Worm (Caenorhabditis elegans) whole organism, dauer: Measurements from ENCODE around the gene Y67A10A.3.
"Not testable (repeated sequence)": the region's sequence is repeated elsewhere in the genome, so short reads cannot be mapped to it uniquely, and the experiment has no call there.

ENCODE experiments used
- unc-62 ChIP-seq: sonication (generic microtip); optimal IDR thresholded peaks from 2 replicates; lab custom pipeline; 2017; ENCODE audit warnings: missing biosample characterization, missing genetic modification reagents, missing genetic modification characterization

The Y67A10A.3 gene

DNA sequence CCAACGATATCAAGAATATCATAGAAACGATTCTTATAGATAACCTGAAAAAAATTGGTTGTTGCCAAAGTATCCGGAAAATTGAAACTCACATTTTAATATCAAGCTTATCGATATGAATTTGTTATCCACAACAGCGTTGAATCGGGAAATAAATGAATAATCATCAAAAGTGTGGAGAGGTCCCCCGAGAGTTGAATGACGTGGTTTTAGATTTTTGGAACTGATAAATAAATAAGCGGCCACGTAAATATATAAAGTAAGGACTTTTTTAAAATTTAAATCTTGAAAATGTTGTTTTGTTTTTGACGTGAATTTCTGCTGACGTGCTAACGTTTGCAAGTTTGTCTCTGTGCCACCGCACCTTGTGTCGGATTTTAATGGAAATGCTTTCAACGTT, at the start of gene Y67A10A.3:
TSS of gene Y67A10A.3 (minus strand) at position 101 of the 400 bp plus-strand sequence.
- TF ChIP-seq unc-62 (GFP tag; lab: Kevin White, UChicago), result no peak

ce11 chrIV:14383474-14383873, 49.2 kb upstream of the Y67A10A.3 start, which contains the start of gene paqr-3:
TSS of gene paqr-3 (minus strand) at chrIV:14383683.
- no peak for TF ChIP-seq unc-62 (GFP tag; lab: Kevin White, UChicago)

DNA sequence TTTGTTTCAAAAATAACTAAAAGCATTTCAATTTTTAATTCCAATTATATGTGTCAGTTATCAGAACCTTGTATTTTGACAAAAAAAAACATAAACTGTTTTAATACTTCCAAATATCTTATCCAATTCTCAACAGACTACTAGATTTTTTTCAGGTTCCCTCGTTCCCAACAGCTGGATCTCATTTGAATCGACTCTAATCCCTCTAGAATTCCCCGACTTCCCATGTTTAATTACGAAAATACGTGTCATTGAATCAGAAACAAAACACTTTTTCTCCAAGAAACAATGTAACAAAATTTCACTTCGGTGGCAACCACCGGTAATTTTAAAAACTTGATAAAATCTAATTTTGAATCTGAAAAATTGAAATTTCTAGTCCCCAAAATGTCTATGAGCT, 44.9 kb upstream of the Y67A10A.3 start:
- no peak for TF ChIP-seq unc-62 (GFP tag; lab: Kevin White, UChicago)

DNA sequence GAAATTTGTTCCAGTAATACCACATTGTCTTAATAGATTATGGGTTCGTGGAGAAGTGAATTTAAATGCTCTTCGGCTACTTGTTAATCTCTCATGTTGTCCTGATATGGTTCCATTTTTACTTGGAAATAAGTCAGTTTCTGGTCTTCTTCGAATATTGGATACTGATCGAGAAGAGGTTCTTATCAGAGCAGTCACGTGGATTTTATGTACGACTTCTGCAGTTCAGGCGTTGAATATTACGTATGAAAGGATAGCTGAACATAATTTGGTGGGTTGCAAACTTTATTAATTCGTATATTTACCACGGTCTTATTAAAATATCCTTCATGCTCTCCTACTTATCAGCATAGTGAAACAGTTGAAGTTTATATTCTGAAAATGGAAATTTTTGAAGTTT, 43.6 kb upstream of the Y67A10A.3 start:
- TF ChIP-seq unc-62 (GFP tag; lab: Kevin White, UChicago), result no peak

DNA sequence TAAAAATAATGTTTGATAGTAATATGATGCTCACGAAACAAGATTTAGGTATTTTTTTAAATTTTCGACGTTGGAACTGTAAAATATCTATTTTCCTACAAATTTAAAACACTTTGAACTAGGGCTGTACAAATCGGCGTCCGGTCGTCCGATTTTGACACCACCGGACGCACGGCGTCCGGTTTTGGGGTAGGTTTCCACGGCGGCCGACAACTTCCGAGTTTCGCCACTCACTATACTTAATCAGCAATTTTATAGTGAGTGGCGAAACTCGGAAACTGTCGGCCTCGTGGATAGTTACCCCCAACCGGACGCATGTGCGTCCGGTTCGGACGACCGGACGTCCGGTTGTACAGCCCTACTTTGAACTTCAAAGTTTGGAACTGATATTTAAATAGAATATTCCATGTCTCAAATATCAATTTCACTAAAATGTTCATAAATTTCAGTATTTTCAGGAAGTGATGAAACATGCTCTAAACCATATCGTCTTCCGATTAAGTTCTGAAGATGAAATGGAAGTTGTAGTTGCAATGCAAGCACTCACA, 43.1 kb upstream of the Y67A10A.3 start:
- no peak for TF ChIP-seq unc-62 (GFP tag; lab: Kevin White, UChicago)

ce11 chrIV:14373814-14374213, 39.6 kb upstream of the Y67A10A.3 start, which contains the start of gene Y67A10A.7:
TSS of gene Y67A10A.7 (plus strand) at chrIV:14374114.
- not testable (repeated sequence) for TF ChIP-seq unc-62 (GFP tag; lab: Kevin White, UChicago)

DNA sequence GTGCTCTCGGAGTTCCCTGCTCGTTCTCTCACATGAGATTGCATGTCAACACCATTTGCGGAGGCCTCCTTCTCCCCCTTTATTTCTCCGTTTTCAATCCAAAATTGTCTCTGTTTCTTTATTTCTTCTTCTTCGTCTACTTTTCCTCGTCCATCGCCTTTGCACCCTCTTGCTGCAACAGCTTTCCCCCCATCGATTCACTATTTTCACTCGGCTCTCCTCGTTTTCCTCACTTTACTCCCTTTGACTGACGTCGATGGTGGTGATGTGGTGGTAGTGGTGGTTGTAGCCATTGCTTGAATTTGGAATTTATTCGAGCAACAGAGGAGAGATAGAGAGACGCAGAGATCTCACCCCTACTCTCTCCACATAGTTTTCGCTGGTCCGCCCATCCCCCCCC, 37.4 kb upstream of the Y67A10A.3 start:
- no peak for TF ChIP-seq unc-62 (GFP tag; lab: Kevin White, UChicago)

- no peak for TF ChIP-seq unc-62 (GFP tag; lab: Kevin White, UChicago)
These were observed 31.6 kb upstream of the Y67A10A.3 start for ce11 chrIV:14365837-14366378.

- no peak for TF ChIP-seq unc-62 (GFP tag; lab: Kevin White, UChicago)
These were observed 26.9 kb upstream of the Y67A10A.3 start, which contains the start of gene ssu-2 for ce11 chrIV:14361189-14361588. TSS of gene ssu-2 (plus strand) at chrIV:14361247.

DNA sequence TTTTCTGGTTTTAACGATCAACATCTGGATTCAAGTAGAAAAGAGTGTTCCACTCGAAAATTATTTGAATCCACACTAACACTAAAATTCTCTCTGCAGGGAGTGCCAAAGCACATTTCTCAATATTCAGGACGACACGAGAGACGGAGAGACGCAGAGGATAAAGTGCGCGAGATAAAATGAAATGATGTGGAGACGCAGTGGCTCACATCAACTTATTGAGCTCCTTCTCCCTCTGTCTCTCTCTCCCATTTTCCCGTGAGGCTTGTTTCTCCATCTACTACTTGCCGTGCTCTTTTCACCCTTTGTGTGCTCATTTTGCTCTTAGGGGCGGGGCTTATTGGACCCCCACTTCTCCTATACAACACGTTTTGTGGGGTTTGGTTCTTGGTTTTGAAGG, 21.9 kb upstream of the Y67A10A.3 start:
- TF ChIP-seq unc-62 (GFP tag; lab: Kevin White, UChicago), result no peak

DNA sequence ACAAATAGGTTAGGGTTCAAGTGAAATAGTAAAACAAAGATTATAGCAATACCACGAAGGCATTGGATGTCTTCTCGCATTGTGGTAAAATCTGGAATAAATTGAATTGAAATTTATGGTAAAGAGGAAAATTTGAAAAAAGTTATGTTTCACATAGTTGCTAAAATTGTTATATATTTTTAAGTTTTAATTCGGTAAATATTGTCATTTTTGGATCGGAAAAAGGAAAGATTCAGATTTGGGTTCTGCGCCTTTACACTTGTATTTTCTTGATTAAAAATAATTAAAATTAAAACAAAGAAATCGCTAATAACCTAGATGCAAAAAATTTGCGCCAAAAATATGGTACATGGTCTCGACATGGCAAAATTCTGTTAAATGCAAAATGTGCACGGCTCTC, 16.4 kb upstream of the Y67A10A.3 start, which contains the start of gene oac-56:
TSS of gene oac-56 (minus strand) at position 101 of the 400 bp plus-strand sequence.
- no peak for TF ChIP-seq unc-62 (GFP tag; lab: Kevin White, UChicago)

DNA sequence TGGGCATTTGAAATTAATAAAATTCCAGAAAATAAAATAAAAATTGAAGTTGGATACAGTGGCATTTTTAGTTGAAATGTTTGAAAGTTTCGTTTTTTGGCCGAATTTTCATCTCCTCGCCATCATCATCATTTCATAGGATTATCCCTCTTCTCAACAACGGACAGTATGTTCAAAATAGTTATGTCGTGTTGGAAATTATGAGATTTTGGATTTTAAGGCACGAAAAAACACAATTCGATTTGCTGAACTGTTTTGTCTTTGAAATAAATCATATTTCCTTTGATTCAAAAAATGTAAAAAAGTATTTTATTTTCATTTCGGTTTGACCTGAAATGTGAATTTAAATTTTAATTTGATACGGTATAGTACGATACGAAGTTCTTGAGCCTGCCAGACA, 9.5 kb upstream of the Y67A10A.3 start, which contains the start of gene srlf-28:
TSS of gene srlf-28 (minus strand) at position 101 of the 400 bp plus-strand sequence.
- no peak for TF ChIP-seq unc-62 (GFP tag; lab: Kevin White, UChicago)

DNA sequence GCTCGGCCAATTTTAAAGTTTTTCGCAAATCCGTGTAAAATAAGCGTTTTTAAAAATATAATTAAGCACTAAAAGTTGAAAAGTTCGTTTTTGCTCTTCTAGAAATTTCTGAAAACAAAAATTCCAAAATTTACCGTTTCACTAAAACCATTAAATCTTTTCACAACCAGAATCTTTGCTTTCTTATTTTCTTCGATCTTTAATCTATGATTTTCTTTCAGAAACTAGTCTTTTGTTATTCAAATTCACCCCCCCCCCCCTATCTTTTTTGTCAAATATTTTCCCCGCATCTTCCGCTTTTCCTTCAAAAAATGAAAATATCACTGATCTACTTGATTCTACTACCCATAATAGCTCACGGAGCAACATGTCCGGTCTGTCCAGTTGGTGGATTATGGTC, 5.4 kb upstream of the Y67A10A.3 start, which contains the start of gene Y67A10A.11:
TSS of gene Y67A10A.11 (plus strand) at position 301 of the 400 bp plus-strand sequence.
- no peak for TF ChIP-seq unc-62 (GFP tag; lab: Kevin White, UChicago)

DNA sequence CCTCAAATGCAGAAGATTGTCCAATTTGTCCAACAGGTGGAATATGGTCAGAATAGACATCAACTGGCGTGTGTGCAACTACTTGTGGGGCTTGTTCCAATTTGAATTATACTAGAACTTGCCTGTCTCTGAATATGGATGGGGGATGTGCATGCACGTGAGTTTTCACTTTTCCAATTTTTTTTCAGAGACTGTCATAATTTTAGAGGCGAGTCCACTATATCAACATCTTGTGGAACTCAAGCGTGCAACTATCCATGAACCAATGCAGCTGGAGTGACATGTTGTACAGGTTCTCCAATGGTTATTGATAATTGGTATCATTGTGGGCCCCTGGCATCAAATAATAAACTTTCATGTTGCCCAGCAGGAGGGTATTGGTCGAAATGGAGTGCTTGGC, 3.5 kb upstream of the Y67A10A.3 start, which contains the start of gene Y67A10A.2:
TSS of gene Y67A10A.2 (plus strand) at position 301 of the 400 bp plus-strand sequence.
- no peak for TF ChIP-seq unc-62 (GFP tag; lab: Kevin White, UChicago)

ce11 chrIV:14335768-14336167, 1.5 kb upstream of the Y67A10A.3 start:
- TF ChIP-seq unc-62 (GFP tag; lab: Kevin White, UChicago), result no peak

ce11 chrIV:14326694-14327298, 7.5 kb downstream of the Y67A10A.3 start:
- no peak for TF ChIP-seq unc-62 (GFP tag; lab: Kevin White, UChicago)
